Worm (Caenorhabditis elegans) whole organism, L4 larva: ENCODE results near the gene C18A11.3.

Experiments
- F26F4.8 ChIP-seq: fragments of 200-800 bp; sonication (Bioruptor generic); conservative IDR thresholded peaks from 2 replicates; pipeline ENCODE4 v1.3.6; 2022; ENCODE audit warnings: missing genetic modification characterization, missing compliant biosample characterization
- F49E8.2 ChIP-seq: sonication (generic microtip); optimal IDR thresholded peaks from 2 replicates; lab custom pipeline; 2016; ENCODE audit warnings: missing compliant biosample characterization, mild to moderate bottlenecking, missing genetic modification characterization, borderline replicate concordance
- T20F7.1 ChIP-seq: fragments of 200-800 bp; sonication (Bioruptor generic); optimal IDR thresholded peaks from 2 replicates; lab custom pipeline; 2018; ENCODE audit warnings: mild to moderate bottlenecking, missing genetic modification characterization, missing compliant biosample characterization
- T26A8.4 ChIP-seq: fragments of 200-800 bp; sonication (Bioruptor generic); IDR thresholded peaks from 2 replicates; pipeline ENCODE4 v1.3.6; 2022; ENCODE audit warnings: missing genetic modification characterization, missing compliant biosample characterization
- Y75B8A.6 ChIP-seq: fragments of 200-800 bp; sonication (Bioruptor generic); IDR thresholded peaks from 2 replicates; pipeline ENCODE4 v1.3.6; 2022; ENCODE audit warnings: missing genetic modification reagents, missing genetic modification characterization, missing compliant biosample characterization
- ZK546.5 ChIP-seq, 2 experiments: sonication (generic microtip); optimal IDR thresholded peaks; 2 replicates each; lab custom pipeline; 2017; ENCODE audit warnings: missing biosample characterization in 2 of 2, missing genetic modification characterization in 2 of 2
- aha-1 ChIP-seq: fragments of 150-350 bp; peaks from one replicate; lab custom pipeline; 2014; ENCODE audit warnings: missing biosample characterization, missing genetic modification characterization
- ama-1 ChIP-seq: fragments of 150-350 bp; optimal IDR thresholded peaks from 2 replicates; lab custom pipeline; 2014; ENCODE audit warnings: inconsistent platforms, mixed read lengths
- arid-1 ChIP-seq: fragments of 200-800 bp; sonication (Bioruptor generic); conservative IDR thresholded peaks from 2 replicates; pipeline ENCODE4 v1.3.6; 2022; ENCODE audit warnings: missing genetic modification reagents, missing genetic modification characterization, missing compliant biosample characterization
- ceh-28 ChIP-seq: fragments of 150-350 bp; optimal IDR thresholded peaks from 2 replicates; lab custom pipeline; 2014; ENCODE audit warnings: missing biosample characterization, missing genetic modification reagents, missing genetic modification characterization
- ceh-32 ChIP-seq: sonication (generic microtip); optimal IDR thresholded peaks from 2 replicates; lab custom pipeline; 2016; ENCODE audit warnings: mild to moderate bottlenecking, missing genetic modification characterization, missing compliant biosample characterization; ENCODE audit not compliant: poor library complexity
- ceh-62 ChIP-seq: sonication (generic microtip); optimal IDR thresholded peaks from 2 replicates; lab custom pipeline; 2017; ENCODE audit warnings: missing biosample characterization, missing genetic modification characterization
- daf-16 ChIP-seq, 3 experiments: sonication (generic microtip); optimal IDR thresholded peaks; 2 replicates each; lab custom pipeline; 2016 to 2017; ENCODE audit warnings: missing genetic modification characterization in 3 of 3, missing genetic modification reagents in 3 of 3, mild to moderate bottlenecking in 2 of 3, missing compliant biosample characterization in 2 of 3, missing biosample characterization in 1 of 3, moderate library complexity in 1 of 3
- dpl-1 ChIP-seq: fragments of 150-350 bp; optimal IDR thresholded peaks from 2 replicates; lab custom pipeline; 2014; ENCODE audit warnings: missing biosample characterization, missing genetic modification reagents, missing genetic modification characterization
- dve-1 ChIP-seq: sonication (generic microtip); optimal IDR thresholded peaks from 2 replicates; lab custom pipeline; 2017; ENCODE audit warnings: antibody characterized with exemption, mild to moderate bottlenecking, missing genetic modification characterization, missing compliant biosample characterization; ENCODE audit not compliant: insufficient read depth
- fos-1 ChIP-seq: fragments of 150-350 bp; optimal IDR thresholded peaks from 2 replicates; lab custom pipeline; 2014; ENCODE audit warnings: missing biosample characterization, missing genetic modification characterization
- hlh-11 ChIP-seq: fragments of 200-800 bp; sonication (Bioruptor generic); optimal IDR thresholded peaks from 2 replicates; lab custom pipeline; 2018; ENCODE audit warnings: mild to moderate bottlenecking, missing genetic modification characterization, missing compliant biosample characterization
- jun-1 ChIP-seq: fragments of 150-350 bp; optimal IDR thresholded peaks from 2 replicates; lab custom pipeline; 2014; ENCODE audit warnings: missing biosample characterization, missing genetic modification reagents, missing genetic modification characterization
- lim-7 ChIP-seq: fragments of 200-800 bp; sonication (Bioruptor generic); IDR thresholded peaks from 2 replicates; pipeline ENCODE4 v1.3.6; 2022; ENCODE audit warnings: missing genetic modification characterization, missing compliant biosample characterization
- lin-1 ChIP-seq: fragments of 200-800 bp; sonication (Bioruptor generic); IDR thresholded peaks from 2 replicates; pipeline ENCODE4 v1.3.6; 2022; ENCODE audit warnings: missing genetic modification reagents, missing genetic modification characterization, missing compliant biosample characterization
- lsy-2 ChIP-seq, 2 experiments: fragments of 150-350 bp in 1 of 2; sonication (generic microtip) in 1 of 2; optimal IDR thresholded peaks; 2 replicates each; lab custom pipeline; 2014 to 2017; ENCODE audit warnings: missing biosample characterization in 2 of 2, missing genetic modification characterization in 2 of 2
- mdl-1 ChIP-seq, 2 experiments: fragments of 150-350 bp in 1 of 2; sonication (generic microtip) in 1 of 2; optimal IDR thresholded peaks; 2 replicates each; lab custom pipeline; 2014 to 2017; ENCODE audit warnings: missing biosample characterization in 2 of 2, missing genetic modification characterization in 2 of 2
- mxl-2 ChIP-seq: fragments of 200-800 bp; sonication (Bioruptor generic); conservative IDR thresholded peaks from 2 replicates; pipeline ENCODE4 v1.3.6; 2022; ENCODE audit warnings: missing genetic modification reagents, missing genetic modification characterization, missing compliant biosample characterization
- mxl-3 ChIP-seq: fragments of 200-800 bp; sonication (Bioruptor generic); optimal IDR thresholded peaks from 2 replicates; lab custom pipeline; 2018; ENCODE audit warnings: mild to moderate bottlenecking, missing genetic modification characterization, missing compliant biosample characterization
- nhr-102 ChIP-seq: sonication (generic microtip); optimal IDR thresholded peaks from 2 replicates; lab custom pipeline; 2016; ENCODE audit warnings: mild to moderate bottlenecking, missing genetic modification characterization, moderate library complexity, missing compliant biosample characterization
- nhr-25 ChIP-seq: sonication (generic microtip); optimal IDR thresholded peaks from 2 replicates; lab custom pipeline; 2017; ENCODE audit warnings: missing genetic modification characterization, mild to moderate bottlenecking, missing compliant biosample characterization, antibody characterized with exemption, moderate library complexity, borderline replicate concordance; ENCODE audit not compliant: insufficient read depth
- nhr-28 ChIP-seq: fragments of 150-350 bp; optimal IDR thresholded peaks from 2 replicates; lab custom pipeline; 2014; ENCODE audit warnings: missing biosample characterization, missing genetic modification characterization
- nhr-48 ChIP-seq: sonication (generic microtip); optimal IDR thresholded peaks from 2 replicates; lab custom pipeline; 2016; ENCODE audit warnings: mild to moderate bottlenecking, missing genetic modification characterization, missing compliant biosample characterization
- php-3 ChIP-seq: fragments of 200-800 bp; sonication (Bioruptor generic); IDR thresholded peaks from 2 replicates; pipeline ENCODE4 v1.3.6; 2022; ENCODE audit warnings: missing genetic modification reagents, missing genetic modification characterization, missing compliant biosample characterization
- pqm-1 ChIP-seq: sonication (generic microtip); optimal IDR thresholded peaks from 2 replicates; lab custom pipeline; 2017; ENCODE audit warnings: missing biosample characterization, missing genetic modification characterization
- rbr-2 ChIP-seq: sonication (generic microtip); optimal IDR thresholded peaks from 2 replicates; lab custom pipeline; 2016; ENCODE audit warnings: missing genotype, missing genetic modification characterization, missing compliant biosample characterization
- sdz-12 ChIP-seq: fragments of 200-800 bp; sonication (Bioruptor generic); optimal IDR thresholded peaks from 2 replicates; lab custom pipeline; 2018; ENCODE audit warnings: mild to moderate bottlenecking, missing genetic modification characterization, missing compliant biosample characterization
- skn-1 ChIP-seq: fragments of 150-350 bp; optimal IDR thresholded peaks from 2 replicates; lab custom pipeline; 2014; ENCODE audit warnings: missing biosample characterization, missing genetic modification characterization
- spr-1 ChIP-seq: sonication (generic microtip); optimal IDR thresholded peaks from 2 replicates; lab custom pipeline; 2016; ENCODE audit warnings: mild to moderate bottlenecking, missing genetic modification characterization, missing compliant biosample characterization
- tra-1 ChIP-seq: fragments of 200-800 bp; sonication (Bioruptor generic); IDR thresholded peaks from 2 replicates; pipeline ENCODE4 v1.3.6; 2022; ENCODE audit warnings: missing genetic modification reagents, missing genetic modification characterization, missing compliant biosample characterization
- zag-1 ChIP-seq: fragments of 150-350 bp; optimal IDR thresholded peaks from 2 replicates; lab custom pipeline; 2014; ENCODE audit warnings: missing biosample characterization, missing genetic modification characterization
- zip-11 ChIP-seq: fragments of 200-800 bp; sonication (Bioruptor generic); IDR thresholded peaks from 2 replicates; pipeline ENCODE4 v1.3.6; 2022; ENCODE audit warnings: missing genetic modification characterization, missing compliant biosample characterization
- zip-2 ChIP-seq: fragments of 150-350 bp; optimal IDR thresholded peaks from 2 replicates; lab custom pipeline; 2014; ENCODE audit warnings: missing biosample characterization, missing genetic modification characterization
- ztf-7 ChIP-seq: fragments of 150-350 bp; optimal IDR thresholded peaks from 2 replicates; lab custom pipeline; 2014; ENCODE audit warnings: missing biosample characterization, missing genetic modification characterization

Gene C18A11.3

DNA sequence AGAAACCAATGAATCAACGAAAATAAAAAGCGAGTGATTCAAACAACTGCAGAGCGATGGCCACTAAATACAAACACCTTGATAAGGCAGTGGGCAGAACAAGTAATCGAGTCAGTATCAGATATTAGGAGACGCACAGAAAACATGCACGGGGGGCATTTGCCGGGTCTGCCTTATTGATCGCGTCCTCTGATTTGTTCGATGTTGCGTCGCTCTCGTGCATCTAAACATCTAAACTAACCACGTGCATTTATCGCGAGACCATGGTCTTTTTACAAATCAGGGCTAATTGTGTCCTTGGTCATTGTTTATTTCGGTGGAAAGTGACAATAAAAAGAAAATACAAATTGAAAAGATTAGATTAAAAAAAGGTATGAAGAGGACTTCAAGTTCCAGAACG is 23.0 kb downstream of the C18A11.3 start, which contains the start of gene K07E3.4 (continued):
- TF ChIP-seq tra-1 (GFP tag; lab: Robert Waterston, UW) (0 out of 2 replicates have a peak, but pooled peaks have one; percentile 31), zag-1 (tag; lab: Kevin White, UChicago) (no peak), dpl-1 (peak; percentile 15), lsy-2 (tag; optimal IDR thresholded peaks at IDR 0.05; lab: Kevin White, UChicago) (peak in 1 of 2 experiments; percentile 46), mxl-3 (GFP tag; lab: Kevin White, UChicago) (peak; percentile 78), rbr-2 (tag; lab: Kevin White, UChicago) (peak; percentile 22), T20F7.1 (GFP tag; lab: Kevin White, UChicago) (peak; percentile 26), php-3 (GFP tag; lab: Robert Waterston, UW) (peak; percentile 5; the same call in 1 of the 2 replicates), nhr-102 (peak; percentile 27), hlh-11 (tag; lab: Kevin White, UChicago) (peak; percentile 86), lin-1 (GFP tag; lab: Robert Waterston, UW) (peak; percentile 43; the same call in 1 of the 2 replicates), zip-11 (GFP tag; lab: Robert Waterston, UW) (no peak), nhr-48 (tag; lab: Kevin White, UChicago) (peak; percentile 48), dve-1 (tag; lab: Kevin White, UChicago) (peak; percentile 84), daf-16 (GFP tag; optimal IDR thresholded peaks at IDR 0.05; lab: Kevin White, UChicago) (no peak), daf-16 (tag; optimal IDR thresholded peaks at IDR 0.05; lab: Kevin White, UChicago) (peak; percentile 86), fos-1 (tag; lab: Kevin White, UChicago) (no peak), lim-7 (GFP tag; lab: Robert Waterston, UW) (no peak), ama-1 (lab: Kevin White, UChicago) (peak; percentile 5), zip-2 (tag; lab: Kevin White, UChicago) (no peak), arid-1 (GFP tag; lab: Robert Waterston, UW) (no peak), mdl-1 (tag; optimal IDR thresholded peaks at IDR 0.05; lab: Kevin White, UChicago) (peak; percentile 67 to 91), pqm-1 (tag; lab: Kevin White, UChicago) (peak; percentile 42), ceh-28 (tag; lab: Kevin White, UChicago) (no peak), F49E8.2 (tag; lab: Kevin White, UChicago) (no peak), ceh-62 (no peak), spr-1 (tag; lab: Kevin White, UChicago) (peak; percentile 22), F26F4.8 (GFP tag; lab: Robert Waterston, UW) (no peak), aha-1 (tag; lab: Kevin White, UChicago) (peak; percentile 38), nhr-25 (tag; lab: Kevin White, UChicago) (peak; percentile 66)

DNA sequence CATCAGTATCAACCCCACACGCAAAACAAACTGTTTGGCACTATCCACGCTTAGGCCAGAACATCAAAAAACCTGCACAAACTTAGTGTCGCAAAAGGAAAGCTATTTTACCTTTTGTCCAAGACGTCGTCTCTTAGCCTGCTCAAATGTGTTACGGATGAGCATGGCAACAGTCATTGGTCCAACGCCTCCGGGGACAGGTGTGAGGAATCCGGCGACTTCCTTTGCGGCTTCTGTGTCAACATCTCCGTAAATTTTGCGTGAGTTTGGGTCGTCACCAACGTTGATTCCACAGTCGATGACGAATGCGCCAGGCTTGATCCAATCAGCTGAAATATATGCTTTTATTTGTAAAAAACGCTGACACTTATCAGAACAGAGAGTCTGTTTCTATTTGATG is 23.7 kb downstream of the C18A11.3 start:
- TF ChIP-seq ceh-32 (tag; lab: Kevin White, UChicago) (no peak), jun-1 (tag; lab: Kevin White, UChicago) (no peak), nhr-28 (tag; lab: Kevin White, UChicago) (peak; percentile 16), ztf-7 (tag; lab: Kevin White, UChicago) (no peak), daf-16 (GFP tag; optimal IDR thresholded peaks at IDR 0.05; lab: Kevin White, UChicago) (no peak), daf-16 (tag; optimal IDR thresholded peaks at IDR 0.05; lab: Kevin White, UChicago) (peak; percentile 2), sdz-12 (GFP tag; lab: Kevin White, UChicago) (no peak), ZK546.5 (tag; optimal IDR thresholded peaks at IDR 0.05; lab: Kevin White, UChicago) (no peak), aha-1 (tag; lab: Kevin White, UChicago) (peak; percentile 97), mdl-1 (tag; optimal IDR thresholded peaks at IDR 0.05; lab: Kevin White, UChicago) (no peak), spr-1 (tag; lab: Kevin White, UChicago) (no peak), mxl-3 (GFP tag; lab: Kevin White, UChicago) (no peak), skn-1 (tag; lab: Kevin White, UChicago) (no peak), mxl-2 (GFP tag; lab: Robert Waterston, UW) (no peak), Y75B8A.6 (no peak), T26A8.4 (GFP tag; lab: Robert Waterston, UW) (no peak)
